Fruit fly (Drosophila melanogaster) whole organism, embryonic: ENCODE results near the gene CG43248.

Experiments used
- Atf-2 ChIP-seq: fragments of 200-800 bp; sonication (Bioruptor generic); optimal IDR thresholded peaks from 2 replicates; lab custom pipeline; 2016; ENCODE audit warnings: missing biosample characterization, missing genetic modification characterization
- CG10267 ChIP-seq: fragments of 200-800 bp; sonication (Bioruptor generic); optimal IDR thresholded peaks from 2 replicates; lab custom pipeline; 2018; ENCODE audit warnings: missing biosample characterization, mild to moderate bottlenecking, missing genetic modification characterization, moderate library complexity
- CG12155 ChIP-seq: fragments of 200-800 bp; sonication (Bioruptor generic); optimal IDR thresholded peaks from 3 replicates; lab custom pipeline; 2016; ENCODE audit warnings: missing biosample characterization, missing genetic modification characterization
- CG12769 ChIP-seq: fragments of 200-800 bp; sonication (Bioruptor generic); optimal IDR thresholded peaks from 2 replicates; lab custom pipeline; 2019; ENCODE audit warnings: missing biosample characterization, mild to moderate bottlenecking, missing genetic modification characterization, moderate library complexity
- CG13123 ChIP-seq: fragments of 200-800 bp; sonication (Bioruptor generic); optimal IDR thresholded peaks from 2 replicates; lab custom pipeline; 2016; ENCODE audit warnings: missing biosample characterization, missing genetic modification characterization
- CG15073 ChIP-seq: fragments of 200-800 bp; sonication (Bioruptor generic); optimal IDR thresholded peaks from 2 replicates; lab custom pipeline; 2016; ENCODE audit warnings: missing biosample characterization, missing genetic modification characterization
- CG1602 ChIP-seq: fragments of 200-800 bp; sonication (Bioruptor generic); optimal IDR thresholded peaks from 3 replicates; lab custom pipeline; 2016; ENCODE audit warnings: missing biosample characterization, missing genetic modification characterization
- CG17328 ChIP-seq: fragments of 200-800 bp; sonication (Bioruptor generic); IDR thresholded peaks from 2 replicates; pipeline ENCODE4 v1.3.6; 2022; ENCODE audit warnings: missing biosample characterization, missing genetic modification characterization
- CG2202 ChIP-seq: fragments of 200-800 bp; sonication (Bioruptor generic); optimal IDR thresholded peaks from 2 replicates; lab custom pipeline; 2018; ENCODE audit warnings: missing biosample characterization, mild to moderate bottlenecking, missing genetic modification characterization
- CG31388 ChIP-seq: fragments of 200-800 bp; sonication (Bioruptor generic); optimal IDR thresholded peaks from 2 replicates; lab custom pipeline; 2016; ENCODE audit warnings: missing biosample characterization, missing genetic modification characterization
- CG8388 ChIP-seq: fragments of 200-800 bp; sonication (Bioruptor generic); optimal IDR thresholded peaks from 2 replicates; lab custom pipeline; 2019; ENCODE audit warnings: missing biosample characterization, mild to moderate bottlenecking, missing genetic modification characterization, moderate library complexity
- Doc2 ChIP-seq: fragments of 200-800 bp; sonication (Bioruptor generic); IDR thresholded peaks from 2 replicates; pipeline ENCODE4 v1.3.6; 2022; ENCODE audit warnings: missing biosample characterization, missing genetic modification characterization
- HLH54F ChIP-seq: fragments of 200-800 bp; sonication (Bioruptor generic); optimal IDR thresholded peaks from 3 replicates; lab custom pipeline; 2016; ENCODE audit warnings: missing biosample characterization, missing genetic modification characterization
- Hr3 ChIP-seq: fragments of 200-800 bp; sonication (Bioruptor generic); optimal IDR thresholded peaks from 3 replicates; lab custom pipeline; 2016; ENCODE audit warnings: missing biosample characterization, missing genetic modification characterization
- Kr ChIP-seq: fragments of 200-800 bp; sonication (Bioruptor generic); optimal IDR thresholded peaks from 2 replicates; lab custom pipeline; 2017; ENCODE audit warnings: missing biosample characterization, mild to moderate bottlenecking, missing genetic modification characterization
- MBD-R2 ChIP-seq: fragments of 200-800 bp; sonication (Bioruptor generic); IDR thresholded peaks from 2 replicates; pipeline ENCODE4 v1.3.6; 2022; ENCODE audit warnings: missing biosample characterization, missing genetic modification characterization
- Max ChIP-seq: fragments of 200-800 bp; sonication (Bioruptor generic); optimal IDR thresholded peaks from 2 replicates; lab custom pipeline; 2016; ENCODE audit warnings: missing biosample characterization, mild to moderate bottlenecking, missing genetic modification characterization
- Med ChIP-seq: fragments of 200-800 bp; sonication (Bioruptor generic); peaks from one replicate; lab custom pipeline; 2016; ENCODE audit warnings: missing biosample characterization, missing genetic modification characterization, mild to moderate bottlenecking, inconsistent platforms, moderate library complexity
- Mes4 ChIP-seq: fragments of 200-800 bp; sonication (Bioruptor generic); optimal IDR thresholded peaks from 2 replicates; lab custom pipeline; 2016; ENCODE audit warnings: missing biosample characterization, missing genetic modification characterization
- Pdp1 ChIP-seq, 2 experiments: fragments of 200-800 bp; sonication (Bioruptor generic); optimal IDR thresholded peaks; 3 replicates each; lab custom pipeline; 2016; ENCODE audit warnings: missing biosample characterization in 2 of 2, missing genetic modification characterization in 2 of 2, mild to moderate bottlenecking in 1 of 2, moderate library complexity in 1 of 2
- Poxn ChIP-seq: fragments of 200-800 bp; sonication (Bioruptor generic); IDR thresholded peaks from 2 replicates; pipeline ENCODE4 v1.3.6; 2022; ENCODE audit warnings: missing biosample characterization, missing genetic modification characterization
- YL-1 ChIP-seq: fragments of 200-800 bp; sonication (Bioruptor generic); optimal IDR thresholded peaks from 3 replicates; lab custom pipeline; 2017; ENCODE audit warnings: missing biosample characterization, mild to moderate bottlenecking, missing genetic modification characterization
- abd-A ChIP-seq: fragments of 200-800 bp; sonication (Bioruptor generic); optimal IDR thresholded peaks from 3 replicates; lab custom pipeline; 2019; ENCODE audit warnings: missing biosample characterization, mild to moderate bottlenecking, missing genetic modification characterization, moderate library complexity
- ara ChIP-seq: fragments of 200-800 bp; sonication (Bioruptor generic); IDR thresholded peaks from 2 replicates; pipeline ENCODE4 v1.3.6; 2022; ENCODE audit warnings: missing biosample characterization, missing genetic modification characterization
- bsh ChIP-seq, 2 experiments: fragments of 200-800 bp; sonication (Bioruptor generic); optimal IDR thresholded peaks; 2 replicates each; lab custom pipeline; 2017 to 2018; ENCODE audit warnings: mild to moderate bottlenecking in 2 of 2, missing biosample characterization in 2 of 2, missing genetic modification characterization in 2 of 2, moderate library complexity in 1 of 2
- btn ChIP-seq: fragments of 200-800 bp; sonication (Bioruptor generic); optimal IDR thresholded peaks from 2 replicates; lab custom pipeline; 2016; ENCODE audit warnings: missing biosample characterization, missing genetic modification characterization
- caup ChIP-seq: fragments of 200-800 bp; sonication (Bioruptor generic); optimal IDR thresholded peaks from 3 replicates; lab custom pipeline; 2017; ENCODE audit warnings: missing biosample characterization, mild to moderate bottlenecking, missing genetic modification characterization, moderate library complexity; ENCODE audit not compliant: severe bottlenecking
- chinmo ChIP-seq: fragments of 200-800 bp; sonication (Bioruptor generic); IDR thresholded peaks from 4 replicates; pipeline ENCODE4 v1.3.6; 2022; ENCODE audit warnings: missing biosample characterization, missing genetic modification characterization; ENCODE audit not compliant: partially characterized antibody
- ci ChIP-seq: fragments of 200-800 bp; sonication (Bioruptor generic); IDR thresholded peaks from 3 replicates; pipeline ENCODE4 v1.3.6; 2022; ENCODE audit warnings: missing biosample characterization, missing genetic modification characterization
- dm ChIP-seq: fragments of 200-800 bp; sonication (Bioruptor generic); optimal IDR thresholded peaks from 3 replicates; lab custom pipeline; 2016; ENCODE audit warnings: missing biosample characterization, missing genetic modification characterization
- ftz-f1 ChIP-seq: fragments of 200-800 bp; sonication (Bioruptor generic); optimal IDR thresholded peaks from 2 replicates; lab custom pipeline; 2016; ENCODE audit warnings: missing biosample characterization, missing genetic modification characterization
- her ChIP-seq: fragments of 200-800 bp; sonication (Bioruptor generic); optimal IDR thresholded peaks from 2 replicates; lab custom pipeline; 2016; ENCODE audit warnings: missing biosample characterization, missing genetic modification characterization
- insv ChIP-seq, 2 experiments: fragments of 200-800 bp; sonication (Bioruptor generic); optimal IDR thresholded peaks; 3 replicates each; lab custom pipeline; 2016 to 2018; ENCODE audit warnings: missing biosample characterization in 2 of 2, missing genetic modification characterization in 2 of 2
- jumu ChIP-seq: fragments of 200-800 bp; sonication (Bioruptor generic); optimal IDR thresholded peaks from 3 replicates; lab custom pipeline; 2016; ENCODE audit warnings: missing biosample characterization, missing genetic modification characterization
- kni ChIP-seq: fragments of 200-800 bp; sonication (Bioruptor generic); optimal IDR thresholded peaks from 3 replicates; lab custom pipeline; 2017; ENCODE audit warnings: mild to moderate bottlenecking, missing biosample characterization, missing genetic modification reagents, missing genetic modification characterization
- lov ChIP-seq, 2 experiments: fragments of 200-800 bp in 1 of 2; fragments of >200 bp in 1 of 2; sonication (Bioruptor generic) in 1 of 2; IDR thresholded peaks in 1 of 2; optimal IDR thresholded peaks in 1 of 2; 2 replicates in 1 of 2; 3 replicates in 1 of 2; pipeline versions ENCODE4 v1.3.6 to Lab custom; 2017 to 2022; ENCODE audit warnings: missing biosample characterization in 1 of 2, missing genetic modification characterization in 1 of 2
- pan ChIP-seq, 4 experiments: fragments of >200 bp in 3 of 4; fragments of 200-800 bp in 1 of 4; sonication (Bioruptor generic) in 1 of 4; optimal IDR thresholded peaks in 3 of 4; IDR thresholded peaks in 1 of 4; 2 replicates each; pipeline versions ENCODE4 v1.3.6 to Lab custom; 2017 to 2022; ENCODE audit warnings: missing biosample characterization in 2 of 4, missing genetic modification characterization in 2 of 4, mixed read lengths in 1 of 4
- sd ChIP-seq: fragments of 200-800 bp; sonication (Bioruptor generic); optimal IDR thresholded peaks from 3 replicates; lab custom pipeline; 2018; ENCODE audit warnings: missing biosample characterization, mild to moderate bottlenecking, missing genetic modification characterization, moderate library complexity
- sens ChIP-seq: fragments of 200-800 bp; sonication (Bioruptor generic); peaks from one replicate; lab custom pipeline; 2016; ENCODE audit warnings: missing biosample characterization, missing genetic modification characterization
- sqz ChIP-seq: fragments of 200-800 bp; sonication (Bioruptor generic); optimal IDR thresholded peaks from 3 replicates; lab custom pipeline; 2018; ENCODE audit warnings: missing biosample characterization, mild to moderate bottlenecking, missing genetic modification characterization
- tin ChIP-seq: fragments of 200-800 bp; sonication (Bioruptor generic); optimal IDR thresholded peaks from 3 replicates; lab custom pipeline; 2016; ENCODE audit warnings: missing biosample characterization, missing genetic modification characterization
- tio ChIP-seq: fragments of 200-800 bp; sonication (Bioruptor generic); optimal IDR thresholded peaks from 2 replicates; lab custom pipeline; 2017; ENCODE audit warnings: missing biosample characterization, missing genetic modification characterization, inconsistent platforms
- tup ChIP-seq: fragments of 200-800 bp; sonication (Bioruptor generic); optimal IDR thresholded peaks from 2 replicates; lab custom pipeline; 2016; ENCODE audit warnings: missing biosample characterization, mild to moderate bottlenecking, missing genetic modification characterization, moderate library complexity
- unc-4 ChIP-seq: fragments of 200-800 bp; sonication (Bioruptor generic); IDR thresholded peaks from 2 replicates; pipeline ENCODE4 v1.3.6; 2022; ENCODE audit warnings: missing biosample characterization, missing genetic modification characterization; ENCODE audit not compliant: partially characterized antibody
- vvl ChIP-seq: fragments of 200-800 bp; sonication (Bioruptor generic); IDR thresholded peaks from 2 replicates; pipeline ENCODE4 v1.3.6; 2022; ENCODE audit warnings: missing biosample characterization, missing genetic modification characterization
- zf30C ChIP-seq: fragments of 200-800 bp; sonication (Bioruptor generic); optimal IDR thresholded peaks from 3 replicates; lab custom pipeline; 2018; ENCODE audit warnings: missing biosample characterization, mild to moderate bottlenecking, missing genetic modification characterization

Gene CG43248

dm6 chr3L:15544455-15545415 is 13.5 kb upstream of the CG43248 start (continued):
- TF ChIP-seq bsh (GFP tag; optimal IDR thresholded peaks at IDR 0.05; lab: Kevin White, UChicago) = peak in 1 of 2 experiments; percentile 20
- TF ChIP-seq zf30C (GFP tag; lab: Kevin White, UChicago) = peak; percentile 45
- peak; percentile 3 for TF ChIP-seq Med (GFP tag; lab: Kevin White, UChicago)
- peak; percentile 66 for TF ChIP-seq sens (GFP tag; lab: Kevin White, UChicago)
- peak; percentile 19; the same call in 1 of the 2 replicates for TF ChIP-seq ara (GFP tag; lab: Robert Waterston, UW)
- TF ChIP-seq lov (optimal IDR thresholded peaks at IDR 0.05; lab: Kevin White, UChicago) = no peak
- TF ChIP-seq lov (GFP tag; IDR thresholded peaks at IDR 0.05; lab: Robert Waterston, UW) = 0 out of 3 replicates have a peak, but pooled peaks have one; percentile 32
- TF ChIP-seq Max (GFP tag; lab: Kevin White, UChicago) = no peak
- TF ChIP-seq sd = peak; percentile 53

- TF ChIP-seq CG13123 (GFP tag; lab: Kevin White, UChicago) = no peak
- TF ChIP-seq her (GFP tag; lab: Kevin White, UChicago) = no peak
- no peak for TF ChIP-seq CG10267 (tag; lab: Kevin White, UChicago)
- no peak for TF ChIP-seq CG8388 (GFP tag; lab: Kevin White, UChicago)
- TF ChIP-seq HLH54F = no peak
- no peak for TF ChIP-seq YL-1 (GFP tag; lab: Kevin White, UChicago)
- TF ChIP-seq Kr (GFP tag; lab: Kevin White, UChicago) = no peak
- no peak for TF ChIP-seq jumu (GFP tag; lab: Kevin White, UChicago)
- no peak for TF ChIP-seq Med (GFP tag; lab: Kevin White, UChicago)
- peak; percentile 55 for TF ChIP-seq abd-A (tag; lab: Kevin White, UChicago)
- TF ChIP-seq ftz-f1 (GFP tag; lab: Kevin White, UChicago) = no peak
- no peak for TF ChIP-seq Poxn
- TF ChIP-seq Hr3 (GFP tag; lab: Kevin White, UChicago) = no peak
- no peak for TF ChIP-seq Doc2
- TF ChIP-seq tio = no peak
- no peak for TF ChIP-seq pan (optimal IDR thresholded peaks at IDR 0.05; lab: Kevin White, UChicago)
- no peak for TF ChIP-seq pan (GFP tag; optimal IDR thresholded peaks at IDR 0.05 in 1 of 2, IDR thresholded peaks at IDR 0.05 in 1 of 2)
- peak; percentile 62 for TF ChIP-seq sqz (GFP tag; lab: Kevin White, UChicago)
- no peak for TF ChIP-seq tin (GFP tag; lab: Kevin White, UChicago)
- no peak for TF ChIP-seq ci (GFP tag; lab: Robert Waterston, UW)
- no peak for TF ChIP-seq caup (GFP tag; lab: Kevin White, UChicago)
- no peak for TF ChIP-seq MBD-R2
- 0 out of 4 replicates have a peak, but pooled peaks have one; percentile 5 for TF ChIP-seq chinmo (GFP tag; lab: Robert Waterston, UW)
- TF ChIP-seq kni = peak; percentile 10
- TF ChIP-seq insv (GFP tag; optimal IDR thresholded peaks at IDR 0.05; lab: Kevin White, UChicago) = no peak
- peak in 1 of 2 experiments; percentile 76 for TF ChIP-seq Pdp1 (GFP tag; optimal IDR thresholded peaks at IDR 0.05; lab: Kevin White, UChicago)
- no peak for TF ChIP-seq dm
- TF ChIP-seq CG15073 = no peak
- no peak for TF ChIP-seq CG17328
- no peak for TF ChIP-seq CG12769 (tag; lab: Kevin White, UChicago)
- TF ChIP-seq CG2202 = no peak
- TF ChIP-seq CG31388 = no peak
- TF ChIP-seq btn (GFP tag; lab: Kevin White, UChicago) = no peak
- TF ChIP-seq Mes4 = no peak
- peak; percentile 91 for TF ChIP-seq vvl (GFP tag; lab: Robert Waterston, UW)
- TF ChIP-seq CG12155 (GFP tag; lab: Kevin White, UChicago) = no peak
- no peak for TF ChIP-seq unc-4 (GFP tag; lab: Robert Waterston, UW)
- no peak for TF ChIP-seq CG1602 (GFP tag; lab: Kevin White, UChicago)
- no peak for TF ChIP-seq tup
- no peak for TF ChIP-seq Atf-2 (GFP tag; lab: Kevin White, UChicago)
Observed at dm6 chr3L:15543467-15543866, 12.2 kb upstream of the CG43248 start.
